Worm (Caenorhabditis elegans) whole organism, L3 larva: ENCODE data around the gene C55A6.7.
"Not testable (repeated sequence)": the region's sequence is repeated elsewhere in the genome, so short reads cannot be mapped to it uniquely, and the experiment has no call there.

Experiments
- R02D3.7 ChIP-seq: fragments of 150-350 bp; optimal IDR thresholded peaks from 2 replicates; lab custom pipeline; 2014; ENCODE audit warnings: missing biosample characterization, missing genetic modification characterization
- aly-2 ChIP-seq: fragments of 150-350 bp; optimal IDR thresholded peaks from 2 replicates; lab custom pipeline; 2014; ENCODE audit warnings: missing biosample characterization, missing genetic modification characterization
- ama-1 ChIP-seq: fragments of 150-350 bp; optimal IDR thresholded peaks from 2 replicates; lab custom pipeline; 2018
- ceh-9 ChIP-seq: sonication (generic microtip); optimal IDR thresholded peaks from 2 replicates; lab custom pipeline; 2018; ENCODE audit warnings: missing biosample characterization, missing genetic modification characterization
- elt-1 ChIP-seq: fragments of 150-350 bp; optimal IDR thresholded peaks from 2 replicates; lab custom pipeline; 2014; ENCODE audit warnings: missing biosample characterization, missing genetic modification characterization
- elt-2 ChIP-seq: sonication (generic microtip); optimal IDR thresholded peaks from 2 replicates; lab custom pipeline; 2016; ENCODE audit warnings: missing genetic modification reagents, mild to moderate bottlenecking, missing genetic modification characterization, missing compliant biosample characterization
- fkh-10 ChIP-seq: sonication (generic microtip); optimal IDR thresholded peaks from 2 replicates; lab custom pipeline; 2017; ENCODE audit warnings: missing biosample characterization, missing genetic modification reagents, missing genetic modification characterization
- hmg-11 ChIP-seq: sonication (generic microtip); optimal IDR thresholded peaks from 2 replicates; lab custom pipeline; 2016; ENCODE audit warnings: missing genetic modification characterization, missing compliant biosample characterization
- mml-1 ChIP-seq: fragments of 150-350 bp; sonication (generic microtip); optimal IDR thresholded peaks from 3 replicates; lab custom pipeline; 2014; ENCODE audit warnings: missing biosample characterization, missing genetic modification characterization
- nhr-28 ChIP-seq: fragments of 150-350 bp; optimal IDR thresholded peaks from 2 replicates; lab custom pipeline; 2014; ENCODE audit warnings: missing biosample characterization, missing genetic modification characterization
- nhr-76 ChIP-seq: fragments of 150-350 bp; sonication (generic microtip); optimal IDR thresholded peaks from 5 replicates; lab custom pipeline; 2014; ENCODE audit warnings: missing biosample characterization, missing genetic modification characterization
- pha-4 ChIP-seq: fragments of 150-350 bp; optimal IDR thresholded peaks from 2 replicates; lab custom pipeline; 2014; ENCODE audit warnings: missing biosample characterization, missing genetic modification reagents, missing genetic modification characterization

DNA sequence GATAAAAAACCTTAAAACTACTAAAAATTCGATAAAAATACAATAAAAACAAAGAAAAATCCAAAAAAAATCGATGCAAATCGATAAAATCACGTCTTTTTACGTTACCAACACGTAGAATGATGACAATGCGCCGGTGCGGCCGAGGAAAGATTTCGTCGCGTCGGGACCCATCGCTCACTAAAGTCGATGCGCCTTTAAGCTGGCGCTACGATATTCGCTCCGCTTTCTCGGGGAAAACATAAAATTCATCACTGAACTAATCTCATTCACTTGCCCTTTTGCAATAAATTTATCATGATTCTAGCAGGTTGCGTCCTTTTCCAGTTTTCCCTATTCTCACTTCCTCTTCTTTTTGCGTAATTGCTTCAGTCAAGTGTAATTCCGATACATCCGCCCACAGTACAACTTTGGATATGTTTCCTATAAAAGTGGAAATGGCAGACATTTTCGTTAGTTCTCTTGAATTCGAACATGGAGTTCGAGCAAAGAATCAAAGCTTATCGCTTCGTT, 36.7 kb downstream of the C55A6.7 start, which contains the start of gene col-157:
- TF ChIP-seq nhr-76; nhr-28; mml-1 (tag; lab: Kevin White, UChicago); aly-2 (tag; lab: Kevin White, UChicago); elt-2 (tag; lab: Kevin White, UChicago); pha-4; elt-1; ceh-9 (tag; lab: Kevin White, UChicago); fkh-10; ama-1 (lab: Kevin White, UChicago); hmg-11; R02D3.7: not testable (repeated sequence)
